Fruit fly (Drosophila melanogaster) whole organism: Measurements from ENCODE around the gene CG43333.

Experiments
- CG8478 ChIP-seq: fragments of >200 bp; optimal IDR thresholded peaks from 2 replicates; lab custom pipeline; 2018; ENCODE audit warnings: inconsistent platforms
- Dll ChIP-seq: fragments of >200 bp; optimal IDR thresholded peaks from 2 replicates; lab custom pipeline; 2017
- EcR ChIP-seq, 2 experiments: fragments of >200 bp; optimal IDR thresholded peaks; 2 replicates each; lab custom pipeline; 2017; ENCODE audit warnings: missing biosample characterization in 2 of 2, missing genetic modification characterization in 2 of 2, missing genetic modification reagents in 2 of 2
- pan ChIP-seq: fragments of >200 bp; optimal IDR thresholded peaks from 2 replicates; lab custom pipeline; 2017
- psq ChIP-seq: fragments of >200 bp; optimal IDR thresholded peaks from 2 replicates; lab custom pipeline; 2017
- usp ChIP-seq: fragments of >200 bp; optimal IDR thresholded peaks from 2 replicates; lab custom pipeline; 2017; ENCODE audit warnings: missing biosample characterization, missing genetic modification characterization, mixed read lengths

The CG43333 gene

dm6 chr2L:14133562-14134539 lies 46.6 kb downstream of the CG43333 start:
- TF ChIP-seq EcR (GFP tag; optimal IDR thresholded peaks at IDR 0.05; lab: Kevin White, UChicago) (peak in 1 of 2 experiments; percentile 54), pan (lab: Kevin White, UChicago) (no peak)

dm6 chr2L:14125630-14126029 lies 54.9 kb downstream of the CG43333 start:
- no peak for TF ChIP-seq pan (lab: Kevin White, UChicago)
- no peak for TF ChIP-seq Dll (lab: Kevin White, UChicago)
- no peak for TF ChIP-seq CG8478 (lab: Kevin White, UChicago)
- TF ChIP-seq EcR (GFP tag; optimal IDR thresholded peaks at IDR 0.05; lab: Kevin White, UChicago), result no peak
- TF ChIP-seq psq (lab: Kevin White, UChicago), result no peak
- no peak for TF ChIP-seq usp (GFP tag; lab: Kevin White, UChicago)

- no peak for TF ChIP-seq pan (lab: Kevin White, UChicago)
- TF ChIP-seq EcR (GFP tag; optimal IDR thresholded peaks at IDR 0.05; lab: Kevin White, UChicago), result no peak
- no peak for TF ChIP-seq usp (GFP tag; lab: Kevin White, UChicago)
- no peak for TF ChIP-seq Dll (lab: Kevin White, UChicago)
- TF ChIP-seq CG8478 (lab: Kevin White, UChicago), result no peak
- no peak for TF ChIP-seq psq (lab: Kevin White, UChicago)
Measured at dm6 chr2L:14123605-14124004, 56.9 kb downstream of the CG43333 start.

- TF ChIP-seq Dll (lab: Kevin White, UChicago), result no peak
- TF ChIP-seq psq (lab: Kevin White, UChicago), result no peak
- TF ChIP-seq CG8478 (lab: Kevin White, UChicago), result no peak
- no peak for TF ChIP-seq EcR (GFP tag; optimal IDR thresholded peaks at IDR 0.05; lab: Kevin White, UChicago)
- no peak for TF ChIP-seq pan (lab: Kevin White, UChicago)
- no peak for TF ChIP-seq usp (GFP tag; lab: Kevin White, UChicago)
Measured at dm6 chr2L:14122742-14123334, 57.6 kb downstream of the CG43333 start.

- no peak for TF ChIP-seq usp (GFP tag; lab: Kevin White, UChicago)
- TF ChIP-seq Dll (lab: Kevin White, UChicago), result no peak
- TF ChIP-seq pan (lab: Kevin White, UChicago), result no peak
- TF ChIP-seq CG8478 (lab: Kevin White, UChicago), result no peak
- no peak for TF ChIP-seq psq (lab: Kevin White, UChicago)
- no peak for TF ChIP-seq EcR (GFP tag; optimal IDR thresholded peaks at IDR 0.05; lab: Kevin White, UChicago)
Measured at dm6 chr2L:14120689-14121397, 59.6 kb downstream of the CG43333 start.

- TF ChIP-seq pan (lab: Kevin White, UChicago) (no peak), Dll (lab: Kevin White, UChicago) (no peak)
Measured at dm6 chr2L:14115976-14116501, 64.4 kb downstream of the CG43333 start.
